Fruit fly (Drosophila melanogaster) S2 (cell line): Measurements from ENCODE around the gene CG43288.

ENCODE experiments used
- CG8478 ChIP-seq: fragments of >200 bp; optimal IDR thresholded peaks from 2 replicates; lab custom pipeline; 2018
- CTCF ChIP-seq, 2 experiments: fragments of >200 bp; optimal IDR thresholded peaks; 2 replicates each; lab custom pipeline; 2018

DNA sequence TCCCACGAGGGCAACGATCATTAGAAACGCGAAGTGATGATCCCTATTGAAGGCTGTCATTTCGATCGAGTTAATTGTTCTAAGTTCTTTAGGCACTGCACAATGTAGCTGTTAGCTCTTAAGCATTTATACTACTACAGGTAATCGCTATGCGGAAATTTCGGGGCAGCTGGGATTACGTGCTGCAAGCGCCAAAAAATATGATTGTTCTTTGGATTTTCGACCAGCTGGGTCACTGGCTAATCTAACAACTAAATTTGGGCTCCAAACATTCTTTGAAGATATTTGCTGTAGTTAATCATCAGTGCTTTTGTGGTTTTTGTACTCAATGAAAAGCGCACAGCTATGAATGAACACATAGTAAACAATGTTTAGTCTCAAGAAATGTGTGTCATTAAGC is 4.5 kb downstream of the CG43288 start, which contains the start of gene CG15571:
- TF ChIP-seq CG8478 (lab: Kevin White, UChicago) (no peak), CTCF (optimal IDR thresholded peaks at IDR 0.05; lab: Kevin White, UChicago) (no peak)
